1 worm cellular context compared by ENCODE assay signal in the genomic region with DNA sequence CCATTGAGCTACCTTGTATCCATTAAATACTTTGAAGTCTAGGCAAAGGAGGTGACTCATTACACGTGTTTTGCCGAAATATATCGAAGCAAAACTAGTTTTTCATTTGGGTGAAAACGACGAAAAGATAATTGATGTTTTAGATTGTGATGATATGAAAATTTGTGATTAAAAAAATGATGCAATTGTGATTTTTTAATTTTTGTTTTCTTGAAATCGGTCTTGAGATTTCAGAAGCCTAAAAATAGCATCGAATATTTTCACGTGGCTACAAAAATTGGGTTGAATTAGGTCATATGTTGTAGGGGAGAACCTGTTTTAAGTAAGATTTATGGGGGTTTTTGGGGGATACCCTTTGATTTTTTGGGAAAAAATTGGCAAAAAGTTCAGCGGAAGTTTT.
TF ChIP-seq lines count a peak whose summit lies in the region.

No protein-coding gene starts in this region.

TF ChIP-seq in whole organism, L1 larva, 84 proteins besides CTCF, POLR2A, EP300 and RAD21 (continued from another document):
- TF ChIP-seq lin-14 (GFP tag; optimal IDR thresholded peaks at IDR 0.05; lab: Kevin White, UChicago): peak; percentile 9
